Worm (Caenorhabditis elegans): ENCODE measurements around the gene srh-127.

srh-127 gene

ce11 chrV:2941405-2941804, 48.3 kb downstream of the srh-127 start, which contains the start of gene srw-143:
TSS of gene srw-143 (minus strand) at chrV:2941505.
- TF ChIP-seq ceh-13 (GFP tag; optimal IDR thresholded peaks at IDR 0.05) (no peak), ama-1 (optimal IDR thresholded peaks at IDR 0.05) (no peak), hnd-1 (tag; optimal IDR thresholded peaks at IDR 0.05) (no peak), tra-4 (tag; optimal IDR thresholded peaks at IDR 0.05) (no peak), flt-1 (GFP tag; IDR thresholded peaks at IDR 0.05) (no peak), ets-7 (tag; optimal IDR thresholded peaks at IDR 0.05) (no peak)

DNA sequence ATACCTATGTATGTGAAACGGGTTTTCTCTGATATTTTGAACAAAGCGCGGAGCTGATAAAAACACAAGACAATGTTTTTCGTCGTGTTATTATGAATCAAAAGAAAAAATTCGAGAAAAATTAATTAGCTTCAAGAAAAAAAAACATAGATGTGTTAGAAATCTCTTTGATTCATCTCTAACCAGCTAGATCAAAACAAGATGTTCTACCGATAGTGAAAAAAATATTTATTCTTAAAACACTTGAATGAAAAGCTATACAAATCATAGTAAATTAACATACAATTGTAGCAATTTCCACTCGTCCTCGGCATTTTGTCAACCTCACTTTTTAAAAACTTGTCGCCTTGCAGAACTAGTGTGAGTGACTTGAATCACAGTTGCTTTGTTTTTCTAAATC, 49.2 kb downstream of the srh-127 start:
- TF ChIP-seq sea-1 (GFP tag; conservative IDR thresholded peaks at IDR 0.05) = no peak
- no peak for TF ChIP-seq hmbx-1 (tag; optimal IDR thresholded peaks at IDR 0.05)
- TF ChIP-seq aly-1 (tag; optimal IDR thresholded peaks at IDR 0.05) = no peak
- TF ChIP-seq pes-1 (GFP tag; IDR thresholded peaks at IDR 0.05) = no peak
- TF ChIP-seq scrt-1 (GFP tag; IDR thresholded peaks at IDR 0.05) = no peak
- TF ChIP-seq hnd-1 (tag; optimal IDR thresholded peaks at IDR 0.05) = no peak

DNA sequence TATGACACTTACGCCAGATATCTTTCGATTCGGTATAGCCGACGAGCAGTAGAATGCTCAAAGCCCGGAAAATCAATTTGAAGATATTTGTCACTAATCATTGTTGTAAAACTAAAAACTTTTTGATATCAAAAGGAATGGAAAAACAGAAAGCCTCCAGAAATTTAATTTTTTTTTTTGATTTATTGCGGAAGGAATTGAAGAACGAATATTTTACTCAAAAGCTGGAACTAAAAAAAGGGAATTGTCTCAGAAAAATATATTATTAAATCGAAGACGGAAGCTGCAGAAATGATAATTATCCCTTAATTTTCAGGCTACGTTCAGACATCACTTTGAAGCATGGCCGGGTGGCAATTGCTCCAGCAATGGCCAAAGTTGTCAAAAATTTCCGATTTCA, 50.8 kb downstream of the srh-127 start, which contains the start of gene srw-137:
Gene srw-137, minus strand, starts transcription at position 101 of the 400 bp plus-strand sequence.
- TF ChIP-seq sea-1 (GFP tag; conservative IDR thresholded peaks at IDR 0.05) (no peak), ceh-13 (GFP tag; optimal IDR thresholded peaks at IDR 0.05) (no peak), scrt-1 (GFP tag; IDR thresholded peaks at IDR 0.05) (no peak), pes-1 (GFP tag; IDR thresholded peaks at IDR 0.05) (no peak), F13C5.2 (tag; optimal IDR thresholded peaks at IDR 0.05) (no peak), tbx-37 (GFP tag; conservative IDR thresholded peaks at IDR 0.05) (no peak), hnd-1 (tag; optimal IDR thresholded peaks at IDR 0.05) (no peak), ceh-36 (tag; optimal IDR thresholded peaks at IDR 0.05) (no peak), hmbx-1 (tag; optimal IDR thresholded peaks at IDR 0.05) (no peak), ets-7 (tag; optimal IDR thresholded peaks at IDR 0.05) (no peak), ama-1 (optimal IDR thresholded peaks at IDR 0.05) (no peak), aly-1 (tag; optimal IDR thresholded peaks at IDR 0.05) (no peak), tbx-11 (GFP tag; IDR thresholded peaks at IDR 0.05) (no peak), hmg-4 (GFP tag; optimal IDR thresholded peaks at IDR 0.05) (no peak), tra-4 (tag; optimal IDR thresholded peaks at IDR 0.05) (no peak)

Measured in whole organism, early embryonic.